Worm (Caenorhabditis elegans): ENCODE data around the gene C06E1.11.

ce11 chrIII:8652112-8652694, 35.7 kb upstream of the C06E1.11 start:
- no peak for TF ChIP-seq ztf-1 (GFP tag; conservative IDR thresholded peaks at IDR 0.05)
- TF ChIP-seq alr-1 (tag; optimal IDR thresholded peaks at IDR 0.05) = no peak
- TF ChIP-seq egl-27 (tag; optimal IDR thresholded peaks at IDR 0.05) = no peak
- peak in 1 of 2 experiments; percentile 17 for TF ChIP-seq lsy-2 (tag; optimal IDR thresholded peaks at IDR 0.05)
- TF ChIP-seq aly-2 (tag; optimal IDR thresholded peaks at IDR 0.05) = no peak
- TF ChIP-seq mdl-1 (tag; optimal IDR thresholded peaks at IDR 0.05) = no peak
- no peak for TF ChIP-seq snpc-4 (tag; optimal IDR thresholded peaks at IDR 0.05)

Measured in whole organism, L2 larva.